Worm (Caenorhabditis elegans) whole organism, L4/young adult: Measurements from ENCODE around the gene abf-4.

ENCODE experiments used
- W03F9.2 ChIP-seq: fragments of 150-350 bp; optimal IDR thresholded peaks from 2 replicates; lab custom pipeline; 2014; ENCODE audit warnings: missing biosample characterization, missing genetic modification characterization
- dao-5 ChIP-seq: sonication (generic microtip); optimal IDR thresholded peaks from 2 replicates; lab custom pipeline; 2016; ENCODE audit warnings: missing genotype, missing genetic modification characterization, moderate library complexity, missing compliant biosample characterization
- him-1 ChIP-seq: sonication (generic microtip); optimal IDR thresholded peaks from 2 replicates; lab custom pipeline; 2016; ENCODE audit warnings: missing genotype, missing genetic modification reagents, missing genetic modification characterization, missing compliant biosample characterization

- TF ChIP-seq W03F9.2 (tag; lab: Kevin White, UChicago) (no peak), him-1 (tag; lab: Kevin White, UChicago) (no peak), dao-5 (tag; lab: Kevin White, UChicago) (no peak)
These were observed 43.7 kb downstream of the abf-4 start for ce11 chrV:20514483-20514882.
